Fruit fly (Drosophila melanogaster): ENCODE results near the gene CG31121.

The CG31121 gene

dm6 chr3R:24875939-24876842 lies 18.2 kb downstream of the CG31121 start, which contains the start of gene CG3744 (continued):
- TF ChIP-seq CG11902 (GFP tag; optimal IDR thresholded peaks at IDR 0.05) (peak; percentile 66), CG15336 (GFP tag; IDR thresholded peaks at IDR 0.05) (peak; percentile 73), CG6276 (GFP tag; optimal IDR thresholded peaks at IDR 0.05) (no peak), topi (GFP tag; optimal IDR thresholded peaks at IDR 0.05) (peak; percentile 64), CG10669 (GFP tag; optimal IDR thresholded peaks at IDR 0.05) (no peak), CG31627 (GFP tag; optimal IDR thresholded peaks at IDR 0.05) (peak; percentile 77), pdm3 (GFP tag; optimal IDR thresholded peaks at IDR 0.05) (no peak), CG1621 (tag; optimal IDR thresholded peaks at IDR 0.05) (no peak), Lpt (GFP tag; optimal IDR thresholded peaks at IDR 0.05) (peak; percentile 13), CG11762 (GFP tag; optimal IDR thresholded peaks at IDR 0.05; ENCODE audit: insufficient read depth) (peak; percentile 38), CG3032 (tag; optimal IDR thresholded peaks at IDR 0.05) (peak; percentile 84), net (GFP tag; optimal IDR thresholded peaks at IDR 0.05) (peak; percentile 72), CG8119 (GFP tag; IDR thresholded peaks at IDR 0.05) (peak; percentile 76), Hr39 (GFP tag; optimal IDR thresholded peaks at IDR 0.05) (peak; percentile 74), fd85E (GFP tag; optimal IDR thresholded peaks at IDR 0.05) (no peak), cyc (GFP tag; optimal IDR thresholded peaks at IDR 0.05) (peak; percentile 81), Smox (GFP tag; optimal IDR thresholded peaks at IDR 0.05) (no peak), spab (GFP tag; optimal IDR thresholded peaks at IDR 0.05) (peak; percentile 29), Ets21C (GFP tag; optimal IDR thresholded peaks at IDR 0.05) (peak; percentile 66), CG6808 (GFP tag; optimal IDR thresholded peaks at IDR 0.05) (peak; percentile 47), Hr4 (GFP tag; optimal IDR thresholded peaks at IDR 0.05) (peak; percentile 74), CG11294 (GFP tag; IDR thresholded peaks at IDR 0.05) (peak; percentile 85), Hr38 (GFP tag; optimal IDR thresholded peaks at IDR 0.05) (no peak), CG8319 (GFP tag; optimal IDR thresholded peaks at IDR 0.05) (no peak), CG10631 (GFP tag; optimal IDR thresholded peaks at IDR 0.05) (no peak), CG8632 (GFP tag; optimal IDR thresholded peaks at IDR 0.05) (peak; percentile 72), CG32006 (GFP tag; optimal IDR thresholded peaks at IDR 0.05) (peak; percentile 85), vri (GFP tag; optimal IDR thresholded peaks at IDR 0.05) (no peak), fd59A (GFP tag; optimal IDR thresholded peaks at IDR 0.05) (peak; percentile 31), dac (GFP tag; optimal IDR thresholded peaks at IDR 0.05) (peak; percentile 79), CG7368 (GFP tag; optimal IDR thresholded peaks at IDR 0.05) (peak; percentile 68)

- TF ChIP-seq cyc (GFP tag; optimal IDR thresholded peaks at IDR 0.05) (no peak), CG32006 (GFP tag; optimal IDR thresholded peaks at IDR 0.05) (no peak), vri (GFP tag; optimal IDR thresholded peaks at IDR 0.05) (no peak), CG8319 (GFP tag; optimal IDR thresholded peaks at IDR 0.05) (no peak), Hr4 (GFP tag; optimal IDR thresholded peaks at IDR 0.05) (no peak), Lpt (GFP tag; optimal IDR thresholded peaks at IDR 0.05) (no peak), Ets21C (GFP tag; optimal IDR thresholded peaks at IDR 0.05) (no peak), fkh (GFP tag; optimal IDR thresholded peaks at IDR 0.05) (no peak), ss (GFP tag; optimal IDR thresholded peaks at IDR 0.05) (peak; percentile 36 to 73), pdm3 (GFP tag; optimal IDR thresholded peaks at IDR 0.05) (no peak), CG4318 (GFP tag; optimal IDR thresholded peaks at IDR 0.05) (no peak), dac (GFP tag; optimal IDR thresholded peaks at IDR 0.05) (no peak), CG9139 (GFP tag; optimal IDR thresholded peaks at IDR 0.05) (no peak), spab (GFP tag; optimal IDR thresholded peaks at IDR 0.05) (no peak), CG6276 (GFP tag; optimal IDR thresholded peaks at IDR 0.05) (no peak), Ets96B (tag; optimal IDR thresholded peaks at IDR 0.05) (no peak), esn (GFP tag; optimal IDR thresholded peaks at IDR 0.05) (no peak), CG3032 (tag; optimal IDR thresholded peaks at IDR 0.05) (peak; percentile 14), CG8632 (GFP tag; optimal IDR thresholded peaks at IDR 0.05) (no peak), dsx (GFP tag; optimal IDR thresholded peaks at IDR 0.05; ENCODE audit: poor library complexity, severe bottlenecking) (no peak), CG11762 (GFP tag; optimal IDR thresholded peaks at IDR 0.05; ENCODE audit: insufficient read depth) (no peak), fd59A (GFP tag; optimal IDR thresholded peaks at IDR 0.05) (no peak), Met (GFP tag; optimal IDR thresholded peaks at IDR 0.05) (no peak), Hr39 (GFP tag; optimal IDR thresholded peaks at IDR 0.05) (no peak), CG3919 (GFP tag; optimal IDR thresholded peaks at IDR 0.05) (no peak), CG6808 (GFP tag; optimal IDR thresholded peaks at IDR 0.05) (no peak), Hr38 (GFP tag; optimal IDR thresholded peaks at IDR 0.05) (no peak), topi (GFP tag; optimal IDR thresholded peaks at IDR 0.05) (no peak), CG11294 (GFP tag; IDR thresholded peaks at IDR 0.05) (no peak), Eip78C (GFP tag) (peak; percentile 67), CG10631 (GFP tag; optimal IDR thresholded peaks at IDR 0.05) (no peak), Sox15 (GFP tag; optimal IDR thresholded peaks at IDR 0.05) (no peak), CG6163 (GFP tag; IDR thresholded peaks at IDR 0.05) (peak; percentile 9; the same call in 1 of the 3 replicates), CG15336 (GFP tag; IDR thresholded peaks at IDR 0.05) (no peak)
Measured at dm6 chr3R:24870389-24871048, 23.9 kb downstream of the CG31121 start, which contains the start of gene CycB3. Gene CycB3 (minus strand): TSS chr3R:24870816.

Data from whole organism, prepupa.